Fruit fly (Drosophila melanogaster) whole organism, embryonic: Measurements from ENCODE around the gene goe.

Experiments used
- Blimp-1 ChIP-seq: fragments of 200-800 bp; sonication (Bioruptor generic); optimal IDR thresholded peaks from 3 replicates; lab custom pipeline; 2018; ENCODE audit warnings: missing biosample characterization, missing genetic modification characterization, mild to moderate bottlenecking, moderate library complexity, missing genetic modification reagents
- CG12769 ChIP-seq: fragments of 200-800 bp; sonication (Bioruptor generic); optimal IDR thresholded peaks from 2 replicates; lab custom pipeline; 2019; ENCODE audit warnings: missing biosample characterization, mild to moderate bottlenecking, missing genetic modification characterization, moderate library complexity
- CG13287 ChIP-seq: fragments of 200-800 bp; sonication (Bioruptor generic); IDR thresholded peaks from 2 replicates; pipeline ENCODE4 v1.3.6; 2022; ENCODE audit warnings: missing biosample characterization, missing genetic modification characterization; ENCODE audit not compliant: partially characterized antibody
- CG17186 ChIP-seq: fragments of 200-800 bp; sonication (Bioruptor generic); optimal IDR thresholded peaks from 3 replicates; lab custom pipeline; 2017; ENCODE audit warnings: missing biosample characterization, missing genetic modification reagents, missing genetic modification characterization
- CG17359 ChIP-seq: fragments of 200-800 bp; sonication (Bioruptor generic); optimal IDR thresholded peaks from 3 replicates; lab custom pipeline; 2018; ENCODE audit warnings: missing biosample characterization, mild to moderate bottlenecking, missing genetic modification characterization, moderate library complexity
- CG17612 ChIP-seq: fragments of 200-800 bp; sonication (Bioruptor generic); IDR thresholded peaks from 2 replicates; pipeline ENCODE4 v1.3.6; 2022; ENCODE audit warnings: missing biosample characterization, missing genetic modification characterization
- CG17912 ChIP-seq: fragments of 200-800 bp; sonication (Bioruptor generic); optimal IDR thresholded peaks from 2 replicates; lab custom pipeline; 2018; ENCODE audit warnings: missing biosample characterization, mild to moderate bottlenecking, missing genetic modification characterization
- CG2116 ChIP-seq: fragments of 200-800 bp; sonication (Bioruptor generic); optimal IDR thresholded peaks from 3 replicates; lab custom pipeline; 2018; ENCODE audit warnings: missing biosample characterization, mild to moderate bottlenecking, missing genetic modification characterization
- CG2129 ChIP-seq: fragments of 200-800 bp; sonication (Bioruptor generic); IDR thresholded peaks from 2 replicates; pipeline ENCODE4 v1.3.6; 2022; ENCODE audit warnings: missing biosample characterization, missing genetic modification characterization; ENCODE audit not compliant: partially characterized antibody
- CG30431 ChIP-seq: fragments of 200-800 bp; sonication (Bioruptor generic); optimal IDR thresholded peaks from 2 replicates; lab custom pipeline; 2017; ENCODE audit warnings: missing biosample characterization, missing genetic modification characterization
- CG32772 ChIP-seq: fragments of 200-800 bp; sonication (Bioruptor generic); IDR thresholded peaks from 2 replicates; pipeline ENCODE4 v1.3.6; 2022; ENCODE audit warnings: missing biosample characterization, missing genetic modification characterization
- CG3995 ChIP-seq: fragments of 200-800 bp; sonication (Bioruptor generic); optimal IDR thresholded peaks from 3 replicates; lab custom pipeline; 2016; ENCODE audit warnings: missing biosample characterization, missing genetic modification characterization
- CG5953 ChIP-seq: fragments of 200-800 bp; sonication (Bioruptor generic); IDR thresholded peaks from 2 replicates; pipeline ENCODE4 v1.3.6; 2022; ENCODE audit warnings: missing biosample characterization, missing genetic modification characterization
- CG7839 ChIP-seq: fragments of 200-800 bp; sonication (Bioruptor generic); optimal IDR thresholded peaks from 3 replicates; lab custom pipeline; 2018; ENCODE audit warnings: missing biosample characterization, mild to moderate bottlenecking, missing genetic modification characterization, moderate library complexity
- CG7963 ChIP-seq: fragments of 200-800 bp; sonication (Bioruptor generic); IDR thresholded peaks from 3 replicates; pipeline ENCODE4 v1.3.6; 2022; ENCODE audit warnings: missing biosample characterization, missing genetic modification characterization; ENCODE audit not compliant: partially characterized antibody
- CG8089 ChIP-seq: fragments of 200-800 bp; sonication (Bioruptor generic); optimal IDR thresholded peaks from 3 replicates; lab custom pipeline; 2016; ENCODE audit warnings: missing biosample characterization, missing genetic modification characterization
- CG8944 ChIP-seq: fragments of 200-800 bp; sonication (Bioruptor generic); optimal IDR thresholded peaks from 3 replicates; lab custom pipeline; 2016; ENCODE audit warnings: missing biosample characterization, missing genetic modification characterization
- Dad ChIP-seq: fragments of 200-800 bp; sonication (Bioruptor generic); optimal IDR thresholded peaks from 3 replicates; lab custom pipeline; 2016; ENCODE audit warnings: missing biosample characterization, missing genetic modification characterization
- Dek ChIP-seq: fragments of 200-800 bp; sonication (Bioruptor generic); optimal IDR thresholded peaks from 3 replicates; lab custom pipeline; 2019; ENCODE audit warnings: missing biosample characterization, mild to moderate bottlenecking, missing genetic modification characterization, moderate library complexity
- Doc2 ChIP-seq: fragments of 200-800 bp; sonication (Bioruptor generic); IDR thresholded peaks from 2 replicates; pipeline ENCODE4 v1.3.6; 2022; ENCODE audit warnings: missing biosample characterization, missing genetic modification characterization
- GATAe ChIP-seq: fragments of 200-800 bp; sonication (Bioruptor generic); conservative IDR thresholded peaks from 2 replicates; pipeline ENCODE4 v1.3.6; 2022; ENCODE audit warnings: missing biosample characterization, missing genetic modification characterization
- Hr39 ChIP-seq: fragments of >200 bp; optimal IDR thresholded peaks from 2 replicates; lab custom pipeline; 2017
- Kr ChIP-seq: fragments of 200-800 bp; sonication (Bioruptor generic); optimal IDR thresholded peaks from 2 replicates; lab custom pipeline; 2017; ENCODE audit warnings: missing biosample characterization, mild to moderate bottlenecking, missing genetic modification characterization
- Mad ChIP-seq: fragments of 200-800 bp; sonication (Bioruptor generic); optimal IDR thresholded peaks from 2 replicates; lab custom pipeline; 2016; ENCODE audit warnings: missing biosample characterization, missing genetic modification characterization
- Scr ChIP-seq: fragments of 200-800 bp; sonication (Bioruptor generic); IDR thresholded peaks from 2 replicates; pipeline ENCODE4 v1.3.6; 2022; ENCODE audit warnings: missing biosample characterization, missing genetic modification characterization; ENCODE audit not compliant: partially characterized antibody
- Xbp1 ChIP-seq: fragments of 200-800 bp; sonication (Bioruptor generic); optimal IDR thresholded peaks from 3 replicates; lab custom pipeline; 2016; ENCODE audit warnings: missing biosample characterization, mild to moderate bottlenecking, missing genetic modification characterization
- Xrp1 ChIP-seq: fragments of 200-800 bp; sonication (Bioruptor generic); IDR thresholded peaks from 2 replicates; pipeline ENCODE4 v1.3.6; 2022; ENCODE audit warnings: missing biosample characterization, missing genetic modification characterization
- ab ChIP-seq: fragments of 200-800 bp; sonication (Bioruptor generic); optimal IDR thresholded peaks from 2 replicates; lab custom pipeline; 2016; ENCODE audit warnings: missing biosample characterization, missing genetic modification characterization
- ap ChIP-seq: fragments of 200-800 bp; sonication (Bioruptor generic); IDR thresholded peaks from 2 replicates; pipeline ENCODE4 v1.3.6; 2022; ENCODE audit warnings: missing biosample characterization, missing genetic modification characterization
- ato ChIP-seq: fragments of 200-800 bp; sonication (Bioruptor generic); IDR thresholded peaks from 2 replicates; pipeline ENCODE4 v1.3.6; 2022; ENCODE audit warnings: missing biosample characterization, missing genetic modification characterization; ENCODE audit not compliant: partially characterized antibody
- crp ChIP-seq, 2 experiments: fragments of 200-800 bp; sonication (Bioruptor generic); optimal IDR thresholded peaks; 2 replicates in 1 of 2; 3 replicates in 1 of 2; lab custom pipeline; 2017; ENCODE audit warnings: missing biosample characterization in 2 of 2, missing genetic modification characterization in 2 of 2, mild to moderate bottlenecking in 1 of 2, moderate library complexity in 1 of 2
- en ChIP-seq: fragments of 200-800 bp; sonication (Bioruptor generic); optimal IDR thresholded peaks from 2 replicates; lab custom pipeline; 2016; ENCODE audit warnings: missing biosample characterization, missing genetic modification characterization
- lov ChIP-seq, 2 experiments: fragments of 200-800 bp in 1 of 2; fragments of >200 bp in 1 of 2; sonication (Bioruptor generic) in 1 of 2; IDR thresholded peaks in 1 of 2; optimal IDR thresholded peaks in 1 of 2; 2 replicates in 1 of 2; 3 replicates in 1 of 2; pipeline versions ENCODE4 v1.3.6 to Lab custom; 2017 to 2022; ENCODE audit warnings: missing biosample characterization in 1 of 2, missing genetic modification characterization in 1 of 2
- maf-S ChIP-seq: fragments of 200-800 bp; sonication (Bioruptor generic); optimal IDR thresholded peaks from 2 replicates; lab custom pipeline; 2016; ENCODE audit warnings: missing biosample characterization, missing genetic modification characterization
- pan ChIP-seq, 4 experiments: fragments of >200 bp in 3 of 4; fragments of 200-800 bp in 1 of 4; sonication (Bioruptor generic) in 1 of 4; optimal IDR thresholded peaks in 3 of 4; IDR thresholded peaks in 1 of 4; 2 replicates each; pipeline versions ENCODE4 v1.3.6 to Lab custom; 2017 to 2022; ENCODE audit warnings: missing biosample characterization in 2 of 4, missing genetic modification characterization in 2 of 4, mixed read lengths in 1 of 4
- peb ChIP-seq: fragments of 200-800 bp; sonication (Bioruptor generic); IDR thresholded peaks from 2 replicates; pipeline ENCODE4 v1.3.6; 2022; ENCODE audit warnings: missing biosample characterization, missing genetic modification characterization
- ro ChIP-seq: fragments of 200-800 bp; sonication (Bioruptor generic); IDR thresholded peaks from 2 replicates; pipeline ENCODE4 v1.3.6; 2022; ENCODE audit warnings: missing biosample characterization, missing genetic modification characterization
- sd ChIP-seq: fragments of 200-800 bp; sonication (Bioruptor generic); optimal IDR thresholded peaks from 3 replicates; lab custom pipeline; 2018; ENCODE audit warnings: missing biosample characterization, mild to moderate bottlenecking, missing genetic modification characterization, moderate library complexity
- seq ChIP-seq: fragments of 200-800 bp; sonication (Bioruptor generic); IDR thresholded peaks from 2 replicates; pipeline ENCODE4 v1.3.6; 2022; ENCODE audit warnings: missing biosample characterization, missing genetic modification characterization
- shn ChIP-seq: fragments of 200-800 bp; sonication (Bioruptor generic); optimal IDR thresholded peaks from 3 replicates; lab custom pipeline; 2016; ENCODE audit warnings: missing biosample characterization, missing genetic modification characterization
- sima ChIP-seq: fragments of 200-800 bp; sonication (Bioruptor generic); optimal IDR thresholded peaks from 2 replicates; lab custom pipeline; 2016; ENCODE audit warnings: missing biosample characterization, missing genetic modification characterization
- sna ChIP-seq: fragments of 200-800 bp; sonication (Bioruptor generic); IDR thresholded peaks from 2 replicates; pipeline ENCODE4 v1.3.6; 2022; ENCODE audit warnings: missing biosample characterization, missing genetic modification characterization; ENCODE audit not compliant: partially characterized antibody
- sob ChIP-seq: fragments of 200-800 bp; sonication (Bioruptor generic); IDR thresholded peaks from 2 replicates; pipeline ENCODE4 v1.3.6; 2022; ENCODE audit warnings: missing biosample characterization, missing genetic modification characterization
- sqz ChIP-seq: fragments of 200-800 bp; sonication (Bioruptor generic); optimal IDR thresholded peaks from 3 replicates; lab custom pipeline; 2018; ENCODE audit warnings: missing biosample characterization, mild to moderate bottlenecking, missing genetic modification characterization
- sr ChIP-seq: fragments of 200-800 bp; sonication (Bioruptor generic); IDR thresholded peaks from 3 replicates; pipeline ENCODE4 v1.3.6; 2022; ENCODE audit warnings: missing biosample characterization, missing genetic modification characterization
- sug ChIP-seq: fragments of 200-800 bp; optimal IDR thresholded peaks from 2 replicates; lab custom pipeline; 2019; ENCODE audit warnings: missing biosample characterization, mild to moderate bottlenecking, missing genetic modification characterization, moderate library complexity
- unc-4 ChIP-seq: fragments of 200-800 bp; sonication (Bioruptor generic); IDR thresholded peaks from 2 replicates; pipeline ENCODE4 v1.3.6; 2022; ENCODE audit warnings: missing biosample characterization, missing genetic modification characterization; ENCODE audit not compliant: partially characterized antibody
- unpg ChIP-seq: fragments of 200-800 bp; sonication (Bioruptor generic); optimal IDR thresholded peaks from 3 replicates; lab custom pipeline; 2018; ENCODE audit warnings: missing biosample characterization, mild to moderate bottlenecking, missing genetic modification characterization, moderate library complexity
- zen2 ChIP-seq: fragments of 200-800 bp; sonication (Bioruptor generic); IDR thresholded peaks from 3 replicates; pipeline ENCODE4 v1.3.6; 2022; ENCODE audit warnings: missing biosample characterization, missing genetic modification characterization; ENCODE audit not compliant: partially characterized antibody

The goe gene

DNA sequence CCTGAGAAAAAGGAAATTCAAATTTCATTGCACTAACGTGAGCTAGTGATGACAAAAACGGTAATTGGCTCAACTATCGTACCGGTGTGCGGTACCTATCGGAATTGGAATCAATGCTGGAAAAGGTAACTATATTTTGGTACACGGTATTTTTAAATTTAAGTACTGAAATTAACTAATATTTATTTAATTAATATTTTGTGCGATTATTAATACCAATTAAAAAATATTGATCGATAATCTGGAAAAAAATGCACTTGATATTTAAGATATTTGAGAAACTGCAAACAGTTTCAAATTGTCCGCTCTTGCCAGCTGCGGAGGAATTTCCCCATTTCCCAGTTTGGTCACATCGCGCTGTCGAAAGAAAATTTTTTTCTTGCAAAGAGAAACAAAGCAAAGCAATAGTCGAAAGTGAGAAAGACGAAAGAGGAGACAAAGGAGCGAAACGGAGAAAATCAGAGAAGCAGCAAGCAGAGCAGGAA, 35.7 kb upstream of the goe start (continued):
- no peak for TF ChIP-seq zen2 (GFP tag; lab: Robert Waterston, UW)
- no peak for TF ChIP-seq Hr39 (lab: Kevin White, UChicago)
- TF ChIP-seq sqz (GFP tag; lab: Kevin White, UChicago), result peak; percentile 72
- no peak for TF ChIP-seq sima (GFP tag; lab: Kevin White, UChicago)
- TF ChIP-seq ro (GFP tag; lab: Robert Waterston, UW), result no peak
- peak; percentile 51; the same call in 1 of the 2 replicates for TF ChIP-seq unc-4 (GFP tag; lab: Robert Waterston, UW)
- no peak for TF ChIP-seq crp (GFP tag; optimal IDR thresholded peaks at IDR 0.05; lab: Kevin White, UChicago)
- no peak for TF ChIP-seq Doc2 (GFP tag; lab: Robert Waterston, UW)
- TF ChIP-seq CG17612, result no peak
- no peak for TF ChIP-seq Kr (GFP tag; lab: Kevin White, UChicago)
- TF ChIP-seq maf-S, result no peak
- no peak for TF ChIP-seq Dek (tag; lab: Kevin White, UChicago)
- TF ChIP-seq seq (GFP tag; lab: Robert Waterston, UW), result no peak
- no peak for TF ChIP-seq sd (tag; lab: Kevin White, UChicago)
- TF ChIP-seq peb (GFP tag; lab: Robert Waterston, UW), result no peak
- no peak for TF ChIP-seq Mad (GFP tag; lab: Kevin White, UChicago)
- TF ChIP-seq CG7963 (GFP tag; lab: Robert Waterston, UW), result 0 out of 3 replicates have a peak, but pooled peaks have one; percentile 31
- no peak for TF ChIP-seq sna
- no peak for TF ChIP-seq pan (optimal IDR thresholded peaks at IDR 0.05; lab: Kevin White, UChicago)
- TF ChIP-seq pan (GFP tag; optimal IDR thresholded peaks at IDR 0.05 in 1 of 2, IDR thresholded peaks at IDR 0.05 in 1 of 2), result no peak
- TF ChIP-seq sr, result no peak
- TF ChIP-seq sug (tag; lab: Kevin White, UChicago), result peak; percentile 2
- peak; percentile 66 for TF ChIP-seq Scr (GFP tag; lab: Robert Waterston, UW)
- TF ChIP-seq CG3995 (GFP tag; lab: Kevin White, UChicago), result no peak
- TF ChIP-seq ap, result no peak
- no peak for TF ChIP-seq CG17186 (GFP tag; lab: Kevin White, UChicago)
- no peak for TF ChIP-seq CG2116
- TF ChIP-seq Xbp1, result no peak
- no peak for TF ChIP-seq en (GFP tag; lab: Kevin White, UChicago)
- no peak for TF ChIP-seq lov (optimal IDR thresholded peaks at IDR 0.05; lab: Kevin White, UChicago)
- no peak for TF ChIP-seq lov (GFP tag; IDR thresholded peaks at IDR 0.05; lab: Robert Waterston, UW)
- TF ChIP-seq CG8089 (GFP tag; lab: Kevin White, UChicago), result no peak
- no peak for TF ChIP-seq CG30431 (GFP tag; lab: Kevin White, UChicago)
- TF ChIP-seq CG32772 (GFP tag; lab: Robert Waterston, UW), result no peak; the same call in 1 of the 2 replicates
- no peak for TF ChIP-seq CG5953 (GFP tag; lab: Robert Waterston, UW)
- TF ChIP-seq Dad (GFP tag; lab: Kevin White, UChicago), result no peak
- no peak for TF ChIP-seq CG12769 (tag; lab: Kevin White, UChicago)
- no peak for TF ChIP-seq unpg
- TF ChIP-seq ato (GFP tag; lab: Robert Waterston, UW), result no peak
- 0 out of 2 replicates have a peak, but pooled peaks have one; percentile 40 for TF ChIP-seq Xrp1
- 0 out of 2 replicates have a peak, but pooled peaks have one; percentile 26 for TF ChIP-seq sob (GFP tag; lab: Robert Waterston, UW)
- peak; percentile 65 for TF ChIP-seq CG13287 (GFP tag; lab: Robert Waterston, UW)
- peak; percentile 44; the same call in 1 of the 2 replicates for TF ChIP-seq CG2129
- no peak for TF ChIP-seq CG8944
- no peak for TF ChIP-seq ab (GFP tag; lab: Kevin White, UChicago)
- no peak for TF ChIP-seq CG17912 (GFP tag; lab: Kevin White, UChicago)
- TF ChIP-seq CG7839, result no peak
- TF ChIP-seq GATAe (GFP tag; lab: Robert Waterston, UW), result no peak
- TF ChIP-seq shn, result no peak
- no peak for TF ChIP-seq CG17359 (tag; lab: Kevin White, UChicago)
- TF ChIP-seq Blimp-1 (GFP tag; lab: Kevin White, UChicago), result no peak
